Fruit fly (Drosophila melanogaster): ENCODE measurements around the gene Fur1.

Gene Fur1

DNA sequence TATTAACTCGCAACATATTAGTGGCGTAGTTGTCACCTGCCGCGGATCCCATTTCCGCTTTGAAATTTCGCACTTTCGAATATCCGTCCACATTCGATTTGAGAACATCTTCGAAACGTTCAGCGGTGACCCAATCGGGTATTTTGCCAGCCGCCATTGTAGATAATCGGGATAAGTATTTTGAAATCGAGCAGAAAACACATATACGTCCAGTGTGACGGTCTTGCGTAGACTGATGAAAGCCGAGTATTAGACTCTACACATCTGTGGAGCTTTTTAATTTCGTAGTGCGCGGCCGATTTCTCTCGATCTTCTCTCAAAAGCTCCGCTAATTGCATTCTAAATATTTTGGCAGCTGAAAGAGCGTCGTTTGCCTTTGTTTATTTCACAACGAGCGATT is 143.8 kb downstream of the Fur1 start, which contains the start of gene CHKov1 (continued):
- TF ChIP-seq CG10543 (GFP tag; optimal IDR thresholded peaks at IDR 0.05) (peak; percentile 11), fd3F (GFP tag; optimal IDR thresholded peaks at IDR 0.05) (no peak), Jarid2 (GFP tag; optimal IDR thresholded peaks at IDR 0.05) (peak; percentile 90), fu2 (GFP tag; optimal IDR thresholded peaks at IDR 0.05) (no peak), CG14441 (GFP tag; IDR thresholded peaks at IDR 0.05) (0 out of 2 replicates have a peak, but pooled peaks have one; percentile 10), grn (GFP tag; optimal IDR thresholded peaks at IDR 0.05) (peak; percentile 17), bbx (GFP tag; IDR thresholded peaks at IDR 0.05; ENCODE audit: partially characterized antibody) (peak; percentile 39; the same call in 1 of the 2 replicates), CG18599 (GFP tag; optimal IDR thresholded peaks at IDR 0.05) (no peak), Fer3 (tag; optimal IDR thresholded peaks at IDR 0.05) (no peak), Med (GFP tag) (peak; percentile 67), CG34422 (GFP tag; IDR thresholded peaks at IDR 0.05) (0 out of 3 replicates have a peak, but pooled peaks have one; percentile 41), chinmo (GFP tag; IDR thresholded peaks at IDR 0.05; ENCODE audit: partially characterized antibody) (0 out of 4 replicates have a peak, but pooled peaks have one; percentile 40), HmgZ (tag; optimal IDR thresholded peaks at IDR 0.05) (peak; percentile 26), Deaf1 (tag; optimal IDR thresholded peaks at IDR 0.05) (peak; percentile 50), CG13287 (GFP tag; IDR thresholded peaks at IDR 0.05; ENCODE audit: partially characterized antibody) (peak; percentile 13; the same call in 1 of the 2 replicates), NFAT (GFP tag; IDR thresholded peaks at IDR 0.05) (peak; percentile 23; the same call in 1 of the 2 replicates), CG11504 (tag; optimal IDR thresholded peaks at IDR 0.05) (no peak), btn (GFP tag; optimal IDR thresholded peaks at IDR 0.05) (no peak), CG32767 (GFP tag; IDR thresholded peaks at IDR 0.05) (no peak), CG7963 (GFP tag; IDR thresholded peaks at IDR 0.05; ENCODE audit: partially characterized antibody) (no peak), Ets97D (GFP tag; optimal IDR thresholded peaks at IDR 0.05) (no peak), Drgx (GFP tag; IDR thresholded peaks at IDR 0.05) (peak; percentile 39; the same call in 1 of the 2 replicates), lab (GFP tag; optimal IDR thresholded peaks at IDR 0.05) (no peak), amos (GFP tag; IDR thresholded peaks at IDR 0.05; ENCODE audit: partially characterized antibody) (peak; percentile 38; the same call in 1 of the 2 replicates), ci (GFP tag; IDR thresholded peaks at IDR 0.05) (peak; percentile 56; the same call in 2 of the 3 replicates), sens (GFP tag) (peak; percentile 47), Mes4 (GFP tag; optimal IDR thresholded peaks at IDR 0.05) (no peak), ap (GFP tag; IDR thresholded peaks at IDR 0.05) (no peak), pan (optimal IDR thresholded peaks at IDR 0.05) (no peak), pan (GFP tag; optimal IDR thresholded peaks at IDR 0.05 in 1 of 2, IDR thresholded peaks at IDR 0.05 in 1 of 2) (peak in 1 of 2 experiments; percentile 11), CG31224 (GFP tag; IDR thresholded peaks at IDR 0.05) (no peak), vvl (GFP tag; IDR thresholded peaks at IDR 0.05) (0 out of 2 replicates have a peak, but pooled peaks have one; percentile 21), gsb-n (tag; optimal IDR thresholded peaks at IDR 0.05) (no peak), kay (GFP tag; optimal IDR thresholded peaks at IDR 0.05) (no peak)

DNA sequence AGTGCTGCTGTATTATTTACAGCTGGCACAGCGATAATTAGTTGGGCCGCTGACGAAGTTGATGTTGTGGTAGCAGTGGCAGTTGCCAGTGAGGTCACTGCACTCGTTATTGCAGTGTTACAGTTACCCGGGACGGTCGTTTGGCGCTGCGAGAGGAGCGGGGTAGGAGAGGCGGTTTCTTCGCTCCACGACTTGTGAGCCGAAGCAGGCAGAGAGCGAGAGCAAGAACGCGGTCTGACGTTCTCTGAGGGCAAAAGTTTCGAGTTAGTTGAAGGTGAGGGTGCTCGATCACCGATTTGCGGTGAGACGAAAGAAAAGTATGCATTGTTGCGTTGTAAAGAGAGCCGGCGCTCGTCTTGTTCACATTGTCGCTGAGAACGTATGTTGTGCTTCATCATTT is 144.3 kb downstream of the Fur1 start:
- peak; percentile 59; the same call in 2 of the 4 replicates for TF ChIP-seq chinmo (GFP tag; IDR thresholded peaks at IDR 0.05; ENCODE audit: partially characterized antibody)
- 0 out of 3 replicates have a peak, but pooled peaks have one; percentile 20 for TF ChIP-seq gce (GFP tag; IDR thresholded peaks at IDR 0.05)
- peak; percentile 90 for TF ChIP-seq crol (GFP tag; IDR thresholded peaks at IDR 0.05)
- TF ChIP-seq row (GFP tag; IDR thresholded peaks at IDR 0.05): 0 out of 3 replicates have a peak, but pooled peaks have one; percentile 6
- TF ChIP-seq zen2 (GFP tag; IDR thresholded peaks at IDR 0.05; ENCODE audit: partially characterized antibody): 0 out of 3 replicates have a peak, but pooled peaks have one; percentile 16

DNA sequence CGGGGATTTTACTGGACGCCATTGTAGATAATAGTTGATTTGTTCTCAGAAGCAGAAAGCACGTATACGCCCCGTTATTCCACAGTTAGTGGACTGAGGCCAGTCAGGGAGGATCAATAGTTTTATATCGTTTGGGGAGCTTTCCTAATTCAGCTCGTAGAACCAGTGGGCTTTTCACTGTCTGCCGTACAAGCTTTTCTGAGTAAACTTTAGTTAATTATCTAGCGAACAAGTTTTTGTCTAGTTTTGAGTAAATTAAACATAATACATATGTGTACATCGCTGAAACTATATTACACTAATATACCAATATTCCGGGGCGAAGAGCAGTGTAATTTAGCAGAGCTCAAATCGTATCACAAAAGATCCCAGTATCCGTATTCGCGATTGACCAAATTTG is 150.2 kb downstream of the Fur1 start, which contains the start of gene CG10562:
Gene CG10562, minus strand, starts transcription at position 101 of the 400 bp plus-strand sequence.
- TF ChIP-seq CG7963 (GFP tag; IDR thresholded peaks at IDR 0.05; ENCODE audit: partially characterized antibody): no peak
- no peak for TF ChIP-seq Hsf (GFP tag; optimal IDR thresholded peaks at IDR 0.05)
- no peak for TF ChIP-seq Mes4 (GFP tag; optimal IDR thresholded peaks at IDR 0.05)
- no peak for TF ChIP-seq dmrt11E (tag; optimal IDR thresholded peaks at IDR 0.05)
- no peak for TF ChIP-seq CG2129 (GFP tag; IDR thresholded peaks at IDR 0.05; ENCODE audit: partially characterized antibody)
- no peak for TF ChIP-seq Doc2 (GFP tag; IDR thresholded peaks at IDR 0.05)
- peak; percentile 20 for TF ChIP-seq exex (tag; optimal IDR thresholded peaks at IDR 0.05)
- no peak for TF ChIP-seq CG3407 (GFP tag; optimal IDR thresholded peaks at IDR 0.05)
- TF ChIP-seq yki (optimal IDR thresholded peaks at IDR 0.05): no peak
